Fruit fly (Drosophila melanogaster) whole organism, embryonic: ENCODE results near the gene CG15814.

Experiments
- ATbp ChIP-seq: fragments of 200-800 bp; sonication (Bioruptor generic); optimal IDR thresholded peaks from 2 replicates; lab custom pipeline; 2017; ENCODE audit warnings: missing biosample characterization, mild to moderate bottlenecking, missing genetic modification characterization, missing genetic modification reagents
- Adf1 ChIP-seq: fragments of 200-800 bp; sonication (Bioruptor generic); IDR thresholded peaks from 2 replicates; pipeline ENCODE4 v1.3.6; 2022; ENCODE audit warnings: missing biosample characterization, missing genetic modification characterization
- BEAF-32 ChIP-seq: fragments of 200-800 bp; sonication (Bioruptor generic); optimal IDR thresholded peaks from 3 replicates; lab custom pipeline; 2017; ENCODE audit warnings: missing biosample characterization, missing genetic modification characterization, mild to moderate bottlenecking, moderate library complexity, missing genetic modification reagents
- CG10209 ChIP-seq: fragments of 200-800 bp; sonication (Bioruptor generic); optimal IDR thresholded peaks from 3 replicates; lab custom pipeline; 2017; ENCODE audit warnings: missing biosample characterization, mild to moderate bottlenecking, missing genetic modification characterization, missing genetic modification reagents
- CG10267 ChIP-seq: fragments of 200-800 bp; sonication (Bioruptor generic); optimal IDR thresholded peaks from 2 replicates; lab custom pipeline; 2018; ENCODE audit warnings: missing biosample characterization, mild to moderate bottlenecking, missing genetic modification characterization, moderate library complexity
- CG11504 ChIP-seq: fragments of 200-800 bp; sonication (Bioruptor generic); optimal IDR thresholded peaks from 3 replicates; lab custom pipeline; 2019; ENCODE audit warnings: missing biosample characterization, mild to moderate bottlenecking, missing genetic modification characterization, moderate library complexity
- CG11723 ChIP-seq: fragments of 200-800 bp; sonication (Bioruptor generic); optimal IDR thresholded peaks from 2 replicates; lab custom pipeline; 2017; ENCODE audit warnings: missing biosample characterization, mild to moderate bottlenecking, missing genetic modification characterization
- CG12391 ChIP-seq: fragments of 200-800 bp; sonication (Bioruptor generic); optimal IDR thresholded peaks from 3 replicates; lab custom pipeline; 2018; ENCODE audit warnings: missing biosample characterization, mild to moderate bottlenecking, missing genetic modification characterization, moderate library complexity
- CG12744 ChIP-seq: fragments of 200-800 bp; sonication (Bioruptor generic); optimal IDR thresholded peaks from 2 replicates; lab custom pipeline; 2016; ENCODE audit warnings: missing biosample characterization, missing genetic modification characterization
- CG12769 ChIP-seq: fragments of 200-800 bp; sonication (Bioruptor generic); optimal IDR thresholded peaks from 2 replicates; lab custom pipeline; 2019; ENCODE audit warnings: missing biosample characterization, mild to moderate bottlenecking, missing genetic modification characterization, moderate library complexity
- CG15073 ChIP-seq: fragments of 200-800 bp; sonication (Bioruptor generic); optimal IDR thresholded peaks from 2 replicates; lab custom pipeline; 2016; ENCODE audit warnings: missing biosample characterization, missing genetic modification characterization
- CG15601 ChIP-seq: fragments of 200-800 bp; sonication (Bioruptor generic); optimal IDR thresholded peaks from 3 replicates; lab custom pipeline; 2019; ENCODE audit warnings: missing biosample characterization, mild to moderate bottlenecking, missing genetic modification characterization, moderate library complexity
- CG1602 ChIP-seq: fragments of 200-800 bp; sonication (Bioruptor generic); optimal IDR thresholded peaks from 3 replicates; lab custom pipeline; 2016; ENCODE audit warnings: missing biosample characterization, missing genetic modification characterization
- CG16815 ChIP-seq: fragments of 200-800 bp; sonication (Bioruptor generic); optimal IDR thresholded peaks from 3 replicates; lab custom pipeline; 2017; ENCODE audit warnings: missing biosample characterization, mild to moderate bottlenecking, missing genetic modification characterization
- CG1832 ChIP-seq: fragments of 200-800 bp; sonication (Bioruptor generic); optimal IDR thresholded peaks from 2 replicates; lab custom pipeline; 2017; ENCODE audit warnings: missing biosample characterization, mild to moderate bottlenecking, missing genetic modification characterization, inconsistent platforms
- CG2712 ChIP-seq: fragments of 200-800 bp; optimal IDR thresholded peaks from 3 replicates; lab custom pipeline; 2019; ENCODE audit warnings: missing biosample characterization, mild to moderate bottlenecking, missing genetic modification characterization, moderate library complexity
- CG4707 ChIP-seq: fragments of 200-800 bp; sonication (Bioruptor generic); optimal IDR thresholded peaks from 2 replicates; lab custom pipeline; 2018; ENCODE audit warnings: missing biosample characterization, mild to moderate bottlenecking, missing genetic modification characterization, moderate library complexity
- CG6683 ChIP-seq: fragments of 200-800 bp; sonication (Bioruptor generic); optimal IDR thresholded peaks from 2 replicates; lab custom pipeline; 2017; ENCODE audit warnings: missing biosample characterization, mild to moderate bottlenecking, missing genetic modification characterization, missing genetic modification reagents
- CG8290 ChIP-seq, 3 experiments: fragments of 200-800 bp; sonication (Bioruptor generic); optimal IDR thresholded peaks; 2 replicates each; lab custom pipeline; 2016 to 2019; ENCODE audit warnings: missing biosample characterization in 3 of 3, missing genetic modification characterization in 3 of 3, mild to moderate bottlenecking in 2 of 3, moderate library complexity in 1 of 3
- Dad ChIP-seq: fragments of 200-800 bp; sonication (Bioruptor generic); optimal IDR thresholded peaks from 3 replicates; lab custom pipeline; 2016; ENCODE audit warnings: missing biosample characterization, missing genetic modification characterization
- Dp ChIP-seq: fragments of 200-800 bp; sonication (Bioruptor generic); optimal IDR thresholded peaks from 2 replicates; lab custom pipeline; 2018; ENCODE audit warnings: missing biosample characterization, mild to moderate bottlenecking, missing genetic modification characterization, moderate library complexity
- E2f2 ChIP-seq: fragments of 200-800 bp; sonication (Bioruptor generic); IDR thresholded peaks from 2 replicates; pipeline ENCODE4 v1.3.6; 2022; ENCODE audit warnings: missing biosample characterization, missing genetic modification characterization
- NK7.1 ChIP-seq: fragments of 200-800 bp; sonication (Bioruptor generic); optimal IDR thresholded peaks from 3 replicates; lab custom pipeline; 2016; ENCODE audit warnings: missing biosample characterization, missing genetic modification characterization
- Neu2 ChIP-seq: fragments of 200-800 bp; sonication (Bioruptor generic); optimal IDR thresholded peaks from 3 replicates; lab custom pipeline; 2016; ENCODE audit warnings: missing biosample characterization, missing genetic modification characterization, borderline replicate concordance
- Nf-YB ChIP-seq: fragments of 200-800 bp; sonication (Bioruptor generic); optimal IDR thresholded peaks from 3 replicates; lab custom pipeline; 2019; ENCODE audit warnings: missing biosample characterization, mild to moderate bottlenecking, missing genetic modification characterization, moderate library complexity
- PHDP ChIP-seq: fragments of 200-800 bp; sonication (Bioruptor generic); optimal IDR thresholded peaks from 3 replicates; lab custom pipeline; 2018; ENCODE audit warnings: missing biosample characterization, mild to moderate bottlenecking, missing genetic modification characterization, moderate library complexity
- al ChIP-seq: fragments of 200-800 bp; sonication (Bioruptor generic); IDR thresholded peaks from 2 replicates; pipeline ENCODE4 v1.3.6; 2022; ENCODE audit warnings: missing biosample characterization, missing genetic modification characterization
- cg ChIP-seq: fragments of 200-800 bp; sonication (Bioruptor generic); optimal IDR thresholded peaks from 3 replicates; lab custom pipeline; 2019; ENCODE audit warnings: missing biosample characterization, mild to moderate bottlenecking, missing genetic modification characterization, moderate library complexity
- disco-r ChIP-seq: fragments of 200-800 bp; sonication (Bioruptor generic); optimal IDR thresholded peaks from 2 replicates; lab custom pipeline; 2016; ENCODE audit warnings: missing biosample characterization, missing genetic modification characterization
- dm ChIP-seq: fragments of 200-800 bp; sonication (Bioruptor generic); optimal IDR thresholded peaks from 3 replicates; lab custom pipeline; 2016; ENCODE audit warnings: missing biosample characterization, missing genetic modification characterization
- fd102C ChIP-seq: fragments of 200-800 bp; sonication (Bioruptor generic); optimal IDR thresholded peaks from 2 replicates; lab custom pipeline; 2018; ENCODE audit warnings: missing biosample characterization, mild to moderate bottlenecking, missing genetic modification characterization, moderate library complexity
- fd96Cb ChIP-seq: fragments of 200-800 bp; sonication (Bioruptor generic); optimal IDR thresholded peaks from 2 replicates; lab custom pipeline; 2018; ENCODE audit warnings: missing biosample characterization, mild to moderate bottlenecking, missing genetic modification characterization, moderate library complexity
- gcm ChIP-seq: fragments of 200-800 bp; sonication (Bioruptor generic); optimal IDR thresholded peaks from 2 replicates; lab custom pipeline; 2019; ENCODE audit warnings: missing biosample characterization, mild to moderate bottlenecking, missing genetic modification characterization, moderate library complexity
- gfzf ChIP-seq: fragments of 200-800 bp; sonication (Bioruptor generic); optimal IDR thresholded peaks from 2 replicates; lab custom pipeline; 2016; ENCODE audit warnings: missing biosample characterization, mild to moderate bottlenecking, missing genetic modification characterization, moderate library complexity
- hb ChIP-seq: fragments of 200-800 bp; sonication (Bioruptor generic); IDR thresholded peaks from 3 replicates; pipeline ENCODE4 v1.3.6; 2022; ENCODE audit warnings: missing biosample characterization, missing genetic modification characterization; ENCODE audit not compliant: partially characterized antibody
- hkb ChIP-seq, 2 experiments: fragments of 200-800 bp in 1 of 2; fragments of >200 bp in 1 of 2; sonication (Bioruptor generic) in 1 of 2; IDR thresholded peaks in 1 of 2; optimal IDR thresholded peaks in 1 of 2; 2 replicates each; pipeline versions ENCODE4 v1.3.6 to Lab custom; 2017 to 2022; ENCODE audit warnings: missing biosample characterization in 1 of 2, missing genetic modification characterization in 1 of 2
- jing ChIP-seq: fragments of 200-800 bp; sonication (Bioruptor generic); optimal IDR thresholded peaks from 2 replicates; lab custom pipeline; 2018; ENCODE audit warnings: missing biosample characterization, mild to moderate bottlenecking, missing genetic modification characterization
- kay ChIP-seq: fragments of 200-800 bp; sonication (Bioruptor generic); optimal IDR thresholded peaks from 2 replicates; lab custom pipeline; 2016; ENCODE audit warnings: missing biosample characterization, missing genetic modification characterization
- lov ChIP-seq, 2 experiments: fragments of 200-800 bp in 1 of 2; fragments of >200 bp in 1 of 2; sonication (Bioruptor generic) in 1 of 2; IDR thresholded peaks in 1 of 2; optimal IDR thresholded peaks in 1 of 2; 2 replicates in 1 of 2; 3 replicates in 1 of 2; pipeline versions ENCODE4 v1.3.6 to Lab custom; 2017 to 2022; ENCODE audit warnings: missing biosample characterization in 1 of 2, missing genetic modification characterization in 1 of 2
- luna ChIP-seq: fragments of 200-800 bp; sonication (Bioruptor generic); optimal IDR thresholded peaks from 2 replicates; lab custom pipeline; 2016; ENCODE audit warnings: missing biosample characterization, missing genetic modification characterization
- pum ChIP-seq: fragments of 200-800 bp; sonication (Bioruptor generic); optimal IDR thresholded peaks from 2 replicates; lab custom pipeline; 2016; ENCODE audit warnings: missing biosample characterization, missing genetic modification characterization
- run ChIP-seq: fragments of 200-800 bp; sonication (Bioruptor generic); optimal IDR thresholded peaks from 3 replicates; lab custom pipeline; 2018; ENCODE audit warnings: missing biosample characterization, mild to moderate bottlenecking, missing genetic modification characterization
- sc ChIP-seq, 3 experiments: fragments of >200 bp in 2 of 3; fragments of 200-800 bp in 1 of 3; sonication (Bioruptor generic) in 1 of 3; optimal IDR thresholded peaks; 2 replicates in 2 of 3; 3 replicates in 1 of 3; lab custom pipeline; 2017; ENCODE audit warnings: mild to moderate bottlenecking in 1 of 3, missing biosample characterization in 1 of 3, missing genetic modification characterization in 1 of 3, missing genetic modification reagents in 1 of 3
- sima ChIP-seq: fragments of 200-800 bp; sonication (Bioruptor generic); optimal IDR thresholded peaks from 2 replicates; lab custom pipeline; 2016; ENCODE audit warnings: missing biosample characterization, missing genetic modification characterization
- sisA ChIP-seq: fragments of 200-800 bp; sonication (Bioruptor generic); IDR thresholded peaks from 2 replicates; pipeline ENCODE4 v1.3.6; 2022; ENCODE audit warnings: missing biosample characterization, missing genetic modification characterization
- so ChIP-seq: fragments of 200-800 bp; sonication (Bioruptor generic); IDR thresholded peaks from 3 replicates; pipeline ENCODE4 v1.3.6; 2022; ENCODE audit warnings: missing biosample characterization, missing genetic modification characterization
- sqz ChIP-seq: fragments of 200-800 bp; sonication (Bioruptor generic); optimal IDR thresholded peaks from 3 replicates; lab custom pipeline; 2018; ENCODE audit warnings: missing biosample characterization, mild to moderate bottlenecking, missing genetic modification characterization
- wdn ChIP-seq: fragments of 200-800 bp; sonication (Bioruptor generic); IDR thresholded peaks from 2 replicates; pipeline ENCODE4 v1.3.6; 2022; ENCODE audit warnings: missing biosample characterization, missing genetic modification characterization

CG15814 gene

DNA sequence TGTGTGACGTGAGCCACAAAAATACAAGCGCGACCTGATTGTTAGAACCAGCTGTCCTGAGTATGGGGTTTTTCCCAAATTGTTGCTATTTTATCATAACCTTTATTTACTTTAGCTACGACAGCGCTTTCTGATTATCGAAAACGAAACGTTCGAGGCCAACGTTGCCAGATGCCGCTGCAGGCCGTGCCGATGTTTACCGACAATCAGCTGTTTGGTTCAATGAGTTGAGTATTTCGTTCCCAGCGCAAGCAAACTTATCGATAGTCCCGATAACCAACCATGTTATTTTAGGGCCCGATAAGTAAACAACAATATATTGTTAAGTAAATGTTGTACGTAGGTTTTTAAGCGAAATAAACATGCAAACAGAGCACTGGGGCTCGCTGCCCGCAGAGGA, at the start of gene CG15814, which contains the start of gene Spt7 (continued):
- TF ChIP-seq CG10267 (tag; lab: Kevin White, UChicago) = peak; percentile 60
- 0 out of 2 replicates have a peak, but pooled peaks have one; percentile 24 for TF ChIP-seq wdn (GFP tag; lab: Robert Waterston, UW)
- peak; percentile 52 for TF ChIP-seq dm (GFP tag; lab: Kevin White, UChicago)
- no peak for TF ChIP-seq fd102C
- TF ChIP-seq hkb (optimal IDR thresholded peaks at IDR 0.05; lab: Kevin White, UChicago) = no peak
- no peak; the same call in 1 of the 2 replicates for TF ChIP-seq hkb (GFP tag; IDR thresholded peaks at IDR 0.05; lab: Robert Waterston, UW)
- no peak for TF ChIP-seq pum (GFP tag; lab: Kevin White, UChicago)
- no peak for TF ChIP-seq fd96Cb (tag; lab: Kevin White, UChicago)
- TF ChIP-seq jing (GFP tag; lab: Kevin White, UChicago) = no peak
- TF ChIP-seq gfzf = peak; percentile 26
- no peak for TF ChIP-seq sima (GFP tag; lab: Kevin White, UChicago)
- TF ChIP-seq Adf1 (GFP tag; lab: Robert Waterston, UW) = no peak; the same call in 1 of the 2 replicates
- TF ChIP-seq Dad (GFP tag; lab: Kevin White, UChicago) = peak; percentile 11
- peak; percentile 55 for TF ChIP-seq cg (GFP tag; lab: Kevin White, UChicago)
- TF ChIP-seq Neu2 (GFP tag; lab: Kevin White, UChicago) = no peak
- no peak for TF ChIP-seq CG11504
- no peak for TF ChIP-seq disco-r
- TF ChIP-seq CG2712 = peak; percentile 44
- TF ChIP-seq sisA = no peak
- TF ChIP-seq NK7.1 (GFP tag; lab: Kevin White, UChicago) = no peak
- no peak for TF ChIP-seq CG12769 (tag; lab: Kevin White, UChicago)
- no peak for TF ChIP-seq CG15073 (GFP tag; lab: Kevin White, UChicago)
- peak; percentile 58 for TF ChIP-seq E2f2 (GFP tag; lab: Robert Waterston, UW)
- TF ChIP-seq gcm (GFP tag; lab: Kevin White, UChicago) = no peak
- TF ChIP-seq BEAF-32 (GFP tag; lab: Kevin White, UChicago) = peak; percentile 88
- no peak for TF ChIP-seq so
- TF ChIP-seq ATbp = peak; percentile 19
- peak; percentile 33 for TF ChIP-seq PHDP
- TF ChIP-seq luna (GFP tag; lab: Kevin White, UChicago) = no peak
- peak; percentile 40 for TF ChIP-seq CG15601
- TF ChIP-seq sqz (GFP tag; lab: Kevin White, UChicago) = no peak
- no peak for TF ChIP-seq CG16815 (GFP tag; lab: Kevin White, UChicago)
- TF ChIP-seq CG1602 = no peak
- TF ChIP-seq Nf-YB (GFP tag; lab: Kevin White, UChicago) = no peak
- no peak for TF ChIP-seq CG12744
- TF ChIP-seq CG8290 (GFP tag; optimal IDR thresholded peaks at IDR 0.05; lab: Kevin White, UChicago) = peak; percentile 22
- TF ChIP-seq CG8290 (tag; optimal IDR thresholded peaks at IDR 0.05; lab: Kevin White, UChicago) = no peak
- TF ChIP-seq CG4707 (GFP tag; lab: Kevin White, UChicago) = no peak
- TF ChIP-seq lov (optimal IDR thresholded peaks at IDR 0.05; lab: Kevin White, UChicago) = no peak
- TF ChIP-seq lov (GFP tag; IDR thresholded peaks at IDR 0.05; lab: Robert Waterston, UW) = no peak
- TF ChIP-seq kay = no peak
- peak; percentile 22 for TF ChIP-seq CG12391 (tag; lab: Kevin White, UChicago)
- no peak for TF ChIP-seq sc (optimal IDR thresholded peaks at IDR 0.05; lab: Kevin White, UChicago)
- no peak for TF ChIP-seq sc (GFP tag; optimal IDR thresholded peaks at IDR 0.05; lab: Kevin White, UChicago)
- TF ChIP-seq Dp (GFP tag; lab: Kevin White, UChicago) = peak; percentile 54
- peak; percentile 31 for TF ChIP-seq CG6683 (GFP tag; lab: Kevin White, UChicago)
- TF ChIP-seq CG10209 (GFP tag; lab: Kevin White, UChicago) = peak; percentile 58
- TF ChIP-seq hb (GFP tag; lab: Robert Waterston, UW) = peak; percentile 66; the same call in 2 of the 3 replicates
- no peak for TF ChIP-seq run
- TF ChIP-seq CG1832 (GFP tag; lab: Kevin White, UChicago) = no peak
- no peak for TF ChIP-seq CG11723 (GFP tag; lab: Kevin White, UChicago)
- TF ChIP-seq al (GFP tag; lab: Robert Waterston, UW) = no peak
